Fruit fly (Drosophila melanogaster): ENCODE results near the gene CG46458.

dm6 chr3R:6935208-6935607, 23.0 kb downstream of the CG46458 start:
- TF ChIP-seq CG8478 (optimal IDR thresholded peaks at IDR 0.05): no peak
- no peak for TF ChIP-seq CTCF (optimal IDR thresholded peaks at IDR 0.05)
